Fruit fly (Drosophila melanogaster) whole organism, embryonic: ENCODE results near the gene Mco4.

Experiments used
- ATbp ChIP-seq: fragments of 200-800 bp; sonication (Bioruptor generic); optimal IDR thresholded peaks from 2 replicates; lab custom pipeline; 2017; ENCODE audit warnings: missing biosample characterization, mild to moderate bottlenecking, missing genetic modification characterization, missing genetic modification reagents
- Aef1 ChIP-seq: fragments of 200-800 bp; sonication (Bioruptor generic); IDR thresholded peaks from 3 replicates; pipeline ENCODE4 v1.3.6; 2022; ENCODE audit warnings: missing biosample characterization, missing genetic modification characterization
- Asciz ChIP-seq: fragments of 200-800 bp; sonication (Bioruptor generic); optimal IDR thresholded peaks from 2 replicates; lab custom pipeline; 2017; ENCODE audit warnings: missing biosample characterization, mild to moderate bottlenecking, missing genetic modification characterization, missing genetic modification reagents
- Atf3 ChIP-seq: fragments of 200-800 bp; sonication (Bioruptor generic); optimal IDR thresholded peaks from 3 replicates; lab custom pipeline; 2016; ENCODE audit warnings: missing biosample characterization, missing genetic modification characterization
- CG10959 ChIP-seq: fragments of 200-800 bp; sonication (Bioruptor generic); IDR thresholded peaks from 2 replicates; pipeline ENCODE4 v1.3.6; 2022; ENCODE audit warnings: missing biosample characterization, missing genetic modification characterization
- CG11560 ChIP-seq: fragments of 200-800 bp; sonication (Bioruptor generic); IDR thresholded peaks from 3 replicates; pipeline ENCODE4 v1.3.6; 2022; ENCODE audit warnings: missing biosample characterization, missing genetic modification characterization
- CG12219 ChIP-seq: fragments of 200-800 bp; sonication (Bioruptor generic); optimal IDR thresholded peaks from 3 replicates; lab custom pipeline; 2018; ENCODE audit warnings: missing biosample characterization, mild to moderate bottlenecking, missing genetic modification characterization
- CG12236 ChIP-seq: fragments of 200-800 bp; sonication (Bioruptor generic); optimal IDR thresholded peaks from 2 replicates; lab custom pipeline; 2016; ENCODE audit warnings: missing biosample characterization, missing genetic modification characterization
- CG14441 ChIP-seq: fragments of 200-800 bp; sonication (Bioruptor generic); IDR thresholded peaks from 2 replicates; pipeline ENCODE4 v1.3.6; 2022; ENCODE audit warnings: missing biosample characterization, missing genetic modification characterization
- CG14860 ChIP-seq: fragments of 200-800 bp; sonication (Bioruptor generic); IDR thresholded peaks from 3 replicates; pipeline ENCODE4 v1.3.6; 2022; ENCODE audit warnings: missing biosample characterization, missing genetic modification characterization; ENCODE audit not compliant: partially characterized antibody
- CG15073 ChIP-seq: fragments of 200-800 bp; sonication (Bioruptor generic); optimal IDR thresholded peaks from 2 replicates; lab custom pipeline; 2016; ENCODE audit warnings: missing biosample characterization, missing genetic modification characterization
- CG17912 ChIP-seq: fragments of 200-800 bp; sonication (Bioruptor generic); optimal IDR thresholded peaks from 2 replicates; lab custom pipeline; 2018; ENCODE audit warnings: missing biosample characterization, mild to moderate bottlenecking, missing genetic modification characterization
- CG18476 ChIP-seq: fragments of 200-800 bp; sonication (Bioruptor generic); optimal IDR thresholded peaks from 2 replicates; lab custom pipeline; 2016; ENCODE audit warnings: missing biosample characterization, mild to moderate bottlenecking, missing genetic modification characterization
- CG18599 ChIP-seq: fragments of 200-800 bp; sonication (Bioruptor generic); optimal IDR thresholded peaks from 3 replicates; lab custom pipeline; 2017; ENCODE audit warnings: missing biosample characterization, missing genetic modification characterization, mild to moderate bottlenecking, moderate library complexity, missing genetic modification reagents
- CG2199 ChIP-seq: fragments of 200-800 bp; sonication (Bioruptor generic); IDR thresholded peaks from 3 replicates; pipeline ENCODE4 v1.3.6; 2022; ENCODE audit warnings: missing biosample characterization, missing genetic modification characterization
- CG4617 ChIP-seq: fragments of 200-800 bp; sonication (Bioruptor generic); optimal IDR thresholded peaks from 3 replicates; lab custom pipeline; 2016; ENCODE audit warnings: missing biosample characterization, missing genetic modification characterization, borderline replicate concordance
- CG6175 ChIP-seq: fragments of 200-800 bp; sonication (Bioruptor generic); IDR thresholded peaks from 3 replicates; pipeline ENCODE4 v1.3.6; 2022; ENCODE audit warnings: missing biosample characterization, missing genetic modification characterization
- CG6654 ChIP-seq: fragments of 200-800 bp; sonication (Bioruptor generic); optimal IDR thresholded peaks from 2 replicates; lab custom pipeline; 2017; ENCODE audit warnings: missing biosample characterization, mild to moderate bottlenecking, missing genetic modification characterization
- CG9932 ChIP-seq: fragments of 200-800 bp; sonication (Bioruptor generic); IDR thresholded peaks from 2 replicates; pipeline ENCODE4 v1.3.6; 2022; ENCODE audit warnings: missing biosample characterization, missing genetic modification characterization
- D ChIP-seq, 2 experiments: fragments of 200-800 bp in 1 of 2; fragments of >200 bp in 1 of 2; sonication (Bioruptor generic) in 1 of 2; optimal IDR thresholded peaks; 2 replicates in 1 of 2; 3 replicates in 1 of 2; lab custom pipeline; 2017; ENCODE audit warnings: mild to moderate bottlenecking in 1 of 2, missing biosample characterization in 1 of 2, missing genetic modification characterization in 1 of 2, missing genetic modification reagents in 1 of 2
- D19B ChIP-seq: fragments of 200-800 bp; sonication (Bioruptor generic); optimal IDR thresholded peaks from 2 replicates; lab custom pipeline; 2017; ENCODE audit warnings: missing biosample characterization, mild to moderate bottlenecking, missing genetic modification characterization
- Dfd ChIP-seq, 2 experiments: fragments of >200 bp; optimal IDR thresholded peaks; 2 replicates each; lab custom pipeline; 2017; ENCODE audit warnings: missing biosample characterization in 2 of 2, missing genetic modification characterization in 2 of 2
- Dip3 ChIP-seq: fragments of 200-800 bp; sonication (Bioruptor generic); optimal IDR thresholded peaks from 3 replicates; lab custom pipeline; 2016; ENCODE audit warnings: missing biosample characterization, missing genetic modification characterization
- ERR ChIP-seq: fragments of 200-800 bp; sonication (Bioruptor generic); optimal IDR thresholded peaks from 2 replicates; lab custom pipeline; 2016; ENCODE audit warnings: missing biosample characterization, missing genetic modification characterization
- Hand ChIP-seq: fragments of 200-800 bp; sonication (Bioruptor generic); optimal IDR thresholded peaks from 2 replicates; lab custom pipeline; 2017; ENCODE audit warnings: mild to moderate bottlenecking, missing biosample characterization, missing genetic modification reagents, missing genetic modification characterization
- Hmr ChIP-seq: fragments of 200-800 bp; sonication (Bioruptor generic); optimal IDR thresholded peaks from 3 replicates; lab custom pipeline; 2017; ENCODE audit warnings: mild to moderate bottlenecking, missing biosample characterization, missing genetic modification reagents, missing genetic modification characterization
- Hr39 ChIP-seq: fragments of >200 bp; optimal IDR thresholded peaks from 2 replicates; lab custom pipeline; 2017
- Kr ChIP-seq: fragments of 200-800 bp; sonication (Bioruptor generic); optimal IDR thresholded peaks from 2 replicates; lab custom pipeline; 2017; ENCODE audit warnings: missing biosample characterization, mild to moderate bottlenecking, missing genetic modification characterization
- Lpt ChIP-seq: fragments of >200 bp; optimal IDR thresholded peaks from 2 replicates; lab custom pipeline; 2018; ENCODE audit warnings: missing biosample characterization, missing genetic modification characterization
- Nf-YA ChIP-seq: fragments of 200-800 bp; sonication (Bioruptor generic); IDR thresholded peaks from 2 replicates; pipeline ENCODE4 v1.3.6; 2022; ENCODE audit warnings: missing biosample characterization, missing genetic modification characterization
- Opbp ChIP-seq: fragments of 200-800 bp; sonication (Bioruptor generic); IDR thresholded peaks from 3 replicates; pipeline ENCODE4 v1.3.6; 2022; ENCODE audit warnings: missing biosample characterization, missing genetic modification characterization; ENCODE audit not compliant: partially characterized antibody
- Sry-β ChIP-seq: fragments of 200-800 bp; sonication (Bioruptor generic); optimal IDR thresholded peaks from 2 replicates; lab custom pipeline; 2018; ENCODE audit warnings: missing biosample characterization, mild to moderate bottlenecking, missing genetic modification characterization, moderate library complexity
- al ChIP-seq: fragments of 200-800 bp; sonication (Bioruptor generic); IDR thresholded peaks from 2 replicates; pipeline ENCODE4 v1.3.6; 2022; ENCODE audit warnings: missing biosample characterization, missing genetic modification characterization
- bigmax ChIP-seq: fragments of 200-800 bp; sonication (Bioruptor generic); optimal IDR thresholded peaks from 2 replicates; lab custom pipeline; 2018; ENCODE audit warnings: missing biosample characterization, mild to moderate bottlenecking, missing genetic modification characterization
- inv ChIP-seq: fragments of 200-800 bp; sonication (Bioruptor generic); IDR thresholded peaks from 2 replicates; pipeline ENCODE4 v1.3.6; 2022; ENCODE audit warnings: missing biosample characterization, missing genetic modification characterization; ENCODE audit not compliant: partially characterized antibody
- kah ChIP-seq: fragments of 200-800 bp; sonication (Bioruptor generic); optimal IDR thresholded peaks from 2 replicates; lab custom pipeline; 2018; ENCODE audit warnings: missing biosample characterization, mild to moderate bottlenecking, missing genetic modification characterization
- kay ChIP-seq: fragments of 200-800 bp; sonication (Bioruptor generic); optimal IDR thresholded peaks from 2 replicates; lab custom pipeline; 2016; ENCODE audit warnings: missing biosample characterization, missing genetic modification characterization
- lmd ChIP-seq: fragments of 200-800 bp; sonication (Bioruptor generic); IDR thresholded peaks from 2 replicates; pipeline ENCODE4 v1.3.6; 2022; ENCODE audit warnings: missing biosample characterization, missing genetic modification characterization
- oc ChIP-seq: fragments of 200-800 bp; sonication (Bioruptor generic); optimal IDR thresholded peaks from 2 replicates; lab custom pipeline; 2018; ENCODE audit warnings: missing biosample characterization, mild to moderate bottlenecking, missing genetic modification characterization, moderate library complexity
- ranshi ChIP-seq: fragments of 200-800 bp; sonication (Bioruptor generic); IDR thresholded peaks from 2 replicates; pipeline ENCODE4 v1.3.6; 2022; ENCODE audit warnings: missing biosample characterization, missing genetic modification characterization
- run ChIP-seq: fragments of 200-800 bp; sonication (Bioruptor generic); optimal IDR thresholded peaks from 3 replicates; lab custom pipeline; 2018; ENCODE audit warnings: missing biosample characterization, mild to moderate bottlenecking, missing genetic modification characterization
- sens ChIP-seq: fragments of 200-800 bp; sonication (Bioruptor generic); peaks from one replicate; lab custom pipeline; 2016; ENCODE audit warnings: missing biosample characterization, missing genetic modification characterization
- sug ChIP-seq: fragments of 200-800 bp; optimal IDR thresholded peaks from 2 replicates; lab custom pipeline; 2019; ENCODE audit warnings: missing biosample characterization, mild to moderate bottlenecking, missing genetic modification characterization, moderate library complexity
- tap ChIP-seq: fragments of 200-800 bp; optimal IDR thresholded peaks from 3 replicates; lab custom pipeline; 2019; ENCODE audit warnings: missing biosample characterization, mild to moderate bottlenecking, missing genetic modification characterization, moderate library complexity
- trh ChIP-seq: fragments of 200-800 bp; sonication (Bioruptor generic); optimal IDR thresholded peaks from 2 replicates; lab custom pipeline; 2016; ENCODE audit warnings: missing biosample characterization, missing genetic modification characterization
- unpg ChIP-seq: fragments of 200-800 bp; sonication (Bioruptor generic); optimal IDR thresholded peaks from 3 replicates; lab custom pipeline; 2018; ENCODE audit warnings: missing biosample characterization, mild to moderate bottlenecking, missing genetic modification characterization, moderate library complexity
- z ChIP-seq: fragments of 200-800 bp; sonication (Bioruptor generic); IDR thresholded peaks from 3 replicates; pipeline ENCODE4 v1.3.6; 2022; ENCODE audit warnings: missing biosample characterization, missing genetic modification characterization
- zf30C ChIP-seq: fragments of 200-800 bp; sonication (Bioruptor generic); optimal IDR thresholded peaks from 3 replicates; lab custom pipeline; 2018; ENCODE audit warnings: missing biosample characterization, mild to moderate bottlenecking, missing genetic modification characterization
- zfh2 ChIP-seq: fragments of 200-800 bp; sonication (Bioruptor generic); optimal IDR thresholded peaks from 2 replicates; lab custom pipeline; 2016; ENCODE audit warnings: missing biosample characterization, missing genetic modification characterization

Mco4 gene

dm6 chrX:17829083-17829997 is 26.6 kb downstream of the Mco4 start (continued):
- TF ChIP-seq ATbp (GFP tag; lab: Kevin White, UChicago) (peak; percentile 65), CG9932 (no peak), Dfd (GFP tag; optimal IDR thresholded peaks at IDR 0.05; lab: Kevin White, UChicago) (no peak), al (GFP tag; lab: Robert Waterston, UW) (no peak), Asciz (GFP tag; lab: Kevin White, UChicago) (peak; percentile 71), Sry-β (GFP tag; lab: Kevin White, UChicago) (no peak), CG6654 (GFP tag; lab: Kevin White, UChicago) (peak; percentile 44), inv (GFP tag; lab: Robert Waterston, UW) (no peak), zf30C (GFP tag; lab: Kevin White, UChicago) (peak; percentile 96), CG6175 (GFP tag; lab: Robert Waterston, UW) (no peak), CG12236 (GFP tag; lab: Kevin White, UChicago) (peak; percentile 10), unpg (peak; percentile 64), CG10959 (GFP tag; lab: Robert Waterston, UW) (peak; percentile 39; the same call in 1 of the 2 replicates), CG11560 (no peak), Nf-YA (no peak), ERR (GFP tag; lab: Kevin White, UChicago) (no peak), D19B (GFP tag; lab: Kevin White, UChicago) (no peak), CG18599 (GFP tag; lab: Kevin White, UChicago) (peak; percentile 8), sug (no peak), tap (tag; lab: Kevin White, UChicago) (peak; percentile 58), CG14860 (GFP tag; lab: Robert Waterston, UW) (no peak), kay (GFP tag; lab: Kevin White, UChicago) (peak; percentile 10), Hmr (peak; percentile 7), D (optimal IDR thresholded peaks at IDR 0.05; lab: Kevin White, UChicago) (no peak), D (GFP tag; optimal IDR thresholded peaks at IDR 0.05; lab: Kevin White, UChicago) (peak; percentile 79), oc (peak; percentile 57), zfh2 (GFP tag; lab: Kevin White, UChicago) (no peak), Opbp (GFP tag; lab: Robert Waterston, UW) (no peak), bigmax (GFP tag; lab: Kevin White, UChicago) (no peak), lmd (peak; percentile 22; the same call in 1 of the 2 replicates), Aef1 (GFP tag; lab: Robert Waterston, UW) (no peak), Kr (GFP tag; lab: Kevin White, UChicago) (no peak), run (tag; lab: Kevin White, UChicago) (peak; percentile 39), Atf3 (GFP tag; lab: Kevin White, UChicago) (no peak), trh (GFP tag; lab: Kevin White, UChicago) (no peak), CG17912 (no peak), CG18476 (GFP tag; lab: Kevin White, UChicago) (peak; percentile 24), CG12219 (GFP tag; lab: Kevin White, UChicago) (peak; percentile 60), ranshi (GFP tag; lab: Robert Waterston, UW) (0 out of 2 replicates have a peak, but pooled peaks have one; percentile 11), Hr39 (lab: Kevin White, UChicago) (no peak), Dip3 (GFP tag; lab: Kevin White, UChicago) (no peak), Hand (GFP tag; lab: Kevin White, UChicago) (no peak), kah (peak; percentile 38), CG4617 (no peak), CG14441 (GFP tag; lab: Robert Waterston, UW) (no peak), sens (GFP tag; lab: Kevin White, UChicago) (peak; percentile 90), Lpt (GFP tag; lab: Kevin White, UChicago) (no peak), z (no peak), CG2199 (GFP tag; lab: Robert Waterston, UW) (no peak), CG15073 (GFP tag; lab: Kevin White, UChicago) (no peak)
